Fruit fly (Drosophila melanogaster): ENCODE measurements around the gene CapaR.

Gene CapaR

DNA sequence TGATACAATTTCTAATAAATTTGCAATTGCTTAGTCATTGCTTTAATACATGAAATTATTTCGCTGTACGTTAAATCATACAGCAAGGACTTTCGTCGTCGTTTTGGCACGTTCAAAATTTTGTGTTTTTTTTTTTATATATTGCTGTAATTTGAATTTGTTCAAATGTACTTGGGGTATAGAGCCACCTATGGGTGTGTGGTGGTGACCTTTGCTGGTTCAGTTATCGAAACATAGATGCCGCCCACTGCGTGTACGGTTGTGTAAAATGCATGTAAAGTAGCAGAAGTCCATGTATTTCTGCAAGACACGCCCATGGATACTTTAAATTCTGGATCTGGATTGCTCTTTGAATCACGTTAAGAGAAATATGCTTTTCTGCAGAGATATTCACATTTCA lies 42.3 kb upstream of the CapaR start (continued):
- TF ChIP-seq usp (GFP tag; optimal IDR thresholded peaks at IDR 0.05) (no peak), Xrp1 (GFP tag; IDR thresholded peaks at IDR 0.05) (peak; percentile 37; the same call in 1 of the 2 replicates), CG1233 (GFP tag; optimal IDR thresholded peaks at IDR 0.05) (peak; percentile 30), CG2889 (GFP tag; IDR thresholded peaks at IDR 0.05) (0 out of 3 replicates have a peak, but pooled peaks have one; percentile 12), fd3F (GFP tag; optimal IDR thresholded peaks at IDR 0.05) (peak; percentile 18), Ets65A (GFP tag) (peak; percentile 96), nau (GFP tag; optimal IDR thresholded peaks at IDR 0.05) (no peak), CG34422 (GFP tag; IDR thresholded peaks at IDR 0.05) (peak; percentile 61; the same call in 1 of the 3 replicates), al (GFP tag; IDR thresholded peaks at IDR 0.05) (peak; percentile 45; the same call in 1 of the 2 replicates), zfh1 (GFP tag; IDR thresholded peaks at IDR 0.05) (peak; percentile 49; the same call in 1 of the 3 replicates), CG32772 (GFP tag; IDR thresholded peaks at IDR 0.05) (peak; percentile 63; the same call in 1 of the 2 replicates), CG1024 (GFP tag; IDR thresholded peaks at IDR 0.05) (peak; percentile 35; the same call in 1 of the 2 replicates), pan (optimal IDR thresholded peaks at IDR 0.05) (no peak), pan (GFP tag; optimal IDR thresholded peaks at IDR 0.05 in 1 of 2, IDR thresholded peaks at IDR 0.05 in 1 of 2) (no peak), CG17568 (GFP tag; optimal IDR thresholded peaks at IDR 0.05) (no peak), CG4282 (GFP tag; optimal IDR thresholded peaks at IDR 0.05) (peak; percentile 37), CG4854 (GFP tag; optimal IDR thresholded peaks at IDR 0.05) (peak; percentile 16), croc (GFP tag; conservative IDR thresholded peaks at IDR 0.05) (0 out of 3 replicates have a peak, but pooled peaks have one; percentile 18), CG3407 (GFP tag; optimal IDR thresholded peaks at IDR 0.05) (peak; percentile 29), CG12155 (GFP tag; optimal IDR thresholded peaks at IDR 0.05) (peak; percentile 49), az2 (GFP tag; optimal IDR thresholded peaks at IDR 0.05) (peak; percentile 67), danr (GFP tag; IDR thresholded peaks at IDR 0.05) (peak; percentile 15; the same call in 1 of the 2 replicates), CG14965 (GFP tag; optimal IDR thresholded peaks at IDR 0.05; ENCODE audit: borderline replicate concordance) (peak; percentile 39)

DNA sequence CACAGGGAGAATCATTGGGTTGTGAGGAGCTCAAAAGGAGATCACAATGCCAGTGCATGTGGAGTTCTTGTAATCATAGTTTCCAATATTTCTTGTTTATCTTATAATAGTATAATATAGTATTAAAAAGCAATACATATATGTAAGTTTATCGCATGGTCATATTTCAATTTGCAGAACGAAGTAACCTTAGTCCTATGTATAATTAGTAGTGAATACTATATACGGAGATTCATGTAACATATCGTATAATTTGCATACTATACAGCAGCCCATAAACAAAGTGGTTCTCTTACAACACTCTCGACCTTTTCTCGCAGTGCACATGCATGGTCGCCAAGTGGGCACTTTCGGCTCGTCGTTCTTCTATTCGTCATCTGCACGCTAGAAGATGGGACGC lies 40.3 kb upstream of the CapaR start:
- TF ChIP-seq tap (tag; optimal IDR thresholded peaks at IDR 0.05) (no peak), Dll (GFP tag; IDR thresholded peaks at IDR 0.05; ENCODE audit: partially characterized antibody) (no peak), sna (GFP tag; IDR thresholded peaks at IDR 0.05; ENCODE audit: partially characterized antibody) (no peak), bsh (GFP tag; optimal IDR thresholded peaks at IDR 0.05) (peak in 1 of 2 experiments; percentile 16), CG15601 (tag; optimal IDR thresholded peaks at IDR 0.05) (no peak), shn (GFP tag; optimal IDR thresholded peaks at IDR 0.05) (no peak)

DNA sequence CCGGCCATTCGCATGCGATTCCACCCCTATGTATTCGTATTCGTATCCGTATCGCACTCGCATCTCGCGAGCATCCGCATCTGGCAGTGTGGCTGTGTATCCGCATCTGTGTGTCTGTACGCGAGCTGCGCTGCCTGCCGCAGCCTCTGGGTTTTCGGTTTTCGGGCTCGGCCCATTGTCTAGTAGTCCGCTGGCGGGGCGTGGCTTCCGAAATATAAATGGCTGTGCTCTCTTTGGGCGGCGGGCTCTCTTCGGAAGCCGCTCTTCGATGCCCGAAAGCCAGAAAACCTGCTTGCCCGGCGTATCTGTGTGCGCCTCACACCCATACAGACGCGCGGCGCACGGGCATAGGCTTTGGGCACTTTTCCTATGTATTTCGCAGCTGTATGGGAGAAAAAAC lies 36.4 kb upstream of the CapaR start:
- TF ChIP-seq cg (GFP tag; optimal IDR thresholded peaks at IDR 0.05) (peak; percentile 92), dmrt99B (tag; optimal IDR thresholded peaks at IDR 0.05) (no peak), CG9797 (GFP tag; optimal IDR thresholded peaks at IDR 0.05) (no peak), Dll (GFP tag; IDR thresholded peaks at IDR 0.05; ENCODE audit: partially characterized antibody) (0 out of 4 replicates have a peak, but pooled peaks have one; percentile 33), Jarid2 (GFP tag; optimal IDR thresholded peaks at IDR 0.05) (peak; percentile 38), z (GFP tag; IDR thresholded peaks at IDR 0.05) (0 out of 3 replicates have a peak, but pooled peaks have one; percentile 6), row (GFP tag; IDR thresholded peaks at IDR 0.05) (0 out of 3 replicates have a peak, but pooled peaks have one; percentile 15), yki (optimal IDR thresholded peaks at IDR 0.05) (peak; percentile 35), CG4730 (GFP tag; IDR thresholded peaks at IDR 0.05) (no peak), pros (GFP tag; optimal IDR thresholded peaks at IDR 0.05) (peak; percentile 9), sna (GFP tag; IDR thresholded peaks at IDR 0.05; ENCODE audit: partially characterized antibody) (no peak), ham (GFP tag; IDR thresholded peaks at IDR 0.05) (no peak), CG34224 (GFP tag; IDR thresholded peaks at IDR 0.05; ENCODE audit: partially characterized antibody) (peak; percentile 55; the same call in 1 of the 3 replicates), chinmo (GFP tag; IDR thresholded peaks at IDR 0.05; ENCODE audit: partially characterized antibody) (0 out of 4 replicates have a peak, but pooled peaks have one; percentile 45), nom (GFP tag; optimal IDR thresholded peaks at IDR 0.05) (peak; percentile 4), seq (GFP tag; IDR thresholded peaks at IDR 0.05) (peak; percentile 85; the same call in 1 of the 2 replicates), unc-4 (GFP tag; IDR thresholded peaks at IDR 0.05; ENCODE audit: partially characterized antibody) (peak; percentile 28; the same call in 1 of the 2 replicates), CG6683 (GFP tag; optimal IDR thresholded peaks at IDR 0.05) (no peak), CG17568 (GFP tag; optimal IDR thresholded peaks at IDR 0.05) (no peak), CG8924 (tag; optimal IDR thresholded peaks at IDR 0.05) (no peak), twi (tag; optimal IDR thresholded peaks at IDR 0.05) (peak; percentile 23), CG4707 (GFP tag; optimal IDR thresholded peaks at IDR 0.05) (peak; percentile 15)

All from whole organism, embryonic.